Fruit fly (Drosophila melanogaster): Measurements from ENCODE around the gene Tak1.
A peak's percentile ranks its signal among the peaks of the same experiment; 100 is the strongest.

Gene Tak1

DNA sequence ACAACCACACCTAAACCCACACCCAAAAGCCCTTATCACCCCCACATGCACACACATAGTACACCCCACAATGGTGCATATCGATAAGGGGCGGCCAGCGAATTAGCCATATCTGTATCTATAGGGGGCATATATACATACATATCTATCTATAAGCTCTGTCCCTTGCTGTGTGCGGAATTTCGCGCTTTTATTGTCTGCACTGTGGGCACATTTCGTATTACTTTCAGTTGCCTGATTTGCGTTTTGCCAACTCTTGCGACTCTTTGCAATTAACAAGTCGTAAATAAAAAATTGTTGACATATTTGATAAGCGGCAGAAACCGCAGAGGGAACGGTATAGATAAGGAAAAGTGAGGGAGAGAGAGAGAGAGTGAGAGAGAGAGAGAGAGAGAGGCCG lies 43.3 kb downstream of the Tak1 start (continued):
- TF ChIP-seq CG18476 (GFP tag; optimal IDR thresholded peaks at IDR 0.05) (no peak), CG18262 (tag; optimal IDR thresholded peaks at IDR 0.05) (no peak), sens-2 (GFP tag; IDR thresholded peaks at IDR 0.05) (no peak), Oaz (GFP tag; IDR thresholded peaks at IDR 0.05) (no peak), crol (GFP tag; IDR thresholded peaks at IDR 0.05) (peak; percentile 38; the same call in 1 of the 2 replicates), Med (GFP tag) (peak; percentile 43), Trl (optimal IDR thresholded peaks at IDR 0.05) (peak in 1 of 2 experiments; percentile 60), Trl (GFP tag; optimal IDR thresholded peaks at IDR 0.05) (no peak), ase (GFP tag; IDR thresholded peaks at IDR 0.05) (0 out of 3 replicates have a peak, but pooled peaks have one; percentile 15), CG30403 (GFP tag; optimal IDR thresholded peaks at IDR 0.05) (no peak), Fer1 (GFP tag; optimal IDR thresholded peaks at IDR 0.05) (peak; percentile 29), Dll (GFP tag; IDR thresholded peaks at IDR 0.05; ENCODE audit: partially characterized antibody) (no peak), CrebB (tag; optimal IDR thresholded peaks at IDR 0.05) (no peak), CG8290 (GFP tag; optimal IDR thresholded peaks at IDR 0.05) (no peak), CG8290 (tag; optimal IDR thresholded peaks at IDR 0.05) (peak in 1 of 2 experiments; percentile 29), rib (GFP tag; IDR thresholded peaks at IDR 0.05) (peak; percentile 60; the same call in 1 of the 2 replicates), dati (GFP tag; IDR thresholded peaks at IDR 0.05) (no peak), CG30020 (tag; optimal IDR thresholded peaks at IDR 0.05) (no peak), CG12155 (GFP tag; optimal IDR thresholded peaks at IDR 0.05) (no peak), Vsx1 (GFP tag; optimal IDR thresholded peaks at IDR 0.05) (peak; percentile 26), BtbVII (GFP tag; optimal IDR thresholded peaks at IDR 0.05) (peak; percentile 38), CG3281 (GFP tag; optimal IDR thresholded peaks at IDR 0.05) (peak; percentile 5), HmgZ (tag; optimal IDR thresholded peaks at IDR 0.05) (peak; percentile 2), ham (GFP tag; IDR thresholded peaks at IDR 0.05) (no peak), twi (tag; optimal IDR thresholded peaks at IDR 0.05) (no peak), jing (GFP tag; optimal IDR thresholded peaks at IDR 0.05) (no peak), CG10543 (GFP tag; optimal IDR thresholded peaks at IDR 0.05) (peak; percentile 23), mirr (GFP tag; optimal IDR thresholded peaks at IDR 0.05) (peak; percentile 39), chinmo (GFP tag; IDR thresholded peaks at IDR 0.05; ENCODE audit: partially characterized antibody) (0 out of 4 replicates have a peak, but pooled peaks have one; percentile 69), Mrtf (GFP tag; IDR thresholded peaks at IDR 0.05) (no peak)

DNA sequence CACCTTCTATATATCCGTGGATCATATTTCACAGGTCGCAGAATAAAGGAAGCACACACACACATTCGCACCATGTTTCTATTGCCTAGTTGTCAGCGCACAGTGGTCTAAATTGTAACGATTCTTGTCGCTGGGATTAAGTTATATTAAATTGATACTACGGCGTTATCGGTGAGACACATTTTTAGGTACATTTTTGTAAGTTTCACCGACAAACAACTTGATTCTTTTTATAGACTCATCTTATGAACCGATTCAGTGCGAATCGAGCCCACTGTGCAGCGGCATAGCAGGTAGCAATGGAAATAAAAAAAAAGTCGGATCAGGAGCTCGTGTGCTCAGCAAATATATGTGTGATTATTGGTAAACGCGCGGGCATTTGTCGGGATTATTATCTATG lies 44.3 kb downstream of the Tak1 start:
- TF ChIP-seq CG14050 (GFP tag; IDR thresholded peaks at IDR 0.05) (peak; percentile 53), sob (GFP tag; IDR thresholded peaks at IDR 0.05) (peak; percentile 61), org-1 (GFP tag; optimal IDR thresholded peaks at IDR 0.05) (peak; percentile 70), CG17829 (tag; optimal IDR thresholded peaks at IDR 0.05) (no peak), danr (GFP tag; IDR thresholded peaks at IDR 0.05) (no peak), shn (GFP tag; optimal IDR thresholded peaks at IDR 0.05) (peak; percentile 62), bigmax (GFP tag; optimal IDR thresholded peaks at IDR 0.05) (no peak), Lim3 (GFP tag; IDR thresholded peaks at IDR 0.05) (no peak), cato (GFP tag; optimal IDR thresholded peaks at IDR 0.05; ENCODE audit: borderline replicate concordance) (no peak), CG2199 (GFP tag; IDR thresholded peaks at IDR 0.05) (peak; percentile 54; the same call in 1 of the 3 replicates), Hsf (GFP tag; optimal IDR thresholded peaks at IDR 0.05) (peak; percentile 76), Dref (GFP tag; IDR thresholded peaks at IDR 0.05) (no peak), GATAe (GFP tag; conservative IDR thresholded peaks at IDR 0.05) (no peak), BEAF-32 (GFP tag; optimal IDR thresholded peaks at IDR 0.05) (no peak), MBD-R2 (GFP tag; IDR thresholded peaks at IDR 0.05) (peak; percentile 31; the same call in 1 of the 2 replicates), nom (GFP tag; optimal IDR thresholded peaks at IDR 0.05) (no peak), Trl (optimal IDR thresholded peaks at IDR 0.05) (no peak), Trl (GFP tag; optimal IDR thresholded peaks at IDR 0.05) (peak; percentile 21), Nf-YA (GFP tag; IDR thresholded peaks at IDR 0.05) (0 out of 2 replicates have a peak, but pooled peaks have one; percentile 27), CTCF (GFP tag; optimal IDR thresholded peaks at IDR 0.05) (no peak), CG10431 (GFP tag; optimal IDR thresholded peaks at IDR 0.05) (no peak), Myb (GFP tag; optimal IDR thresholded peaks at IDR 0.05) (peak; percentile 49), kay (GFP tag; optimal IDR thresholded peaks at IDR 0.05) (peak; percentile 43), CG14667 (GFP tag; IDR thresholded peaks at IDR 0.05) (0 out of 2 replicates have a peak, but pooled peaks have one; percentile 10), CG6765 (GFP tag; optimal IDR thresholded peaks at IDR 0.05) (no peak), lbe (GFP tag; optimal IDR thresholded peaks at IDR 0.05) (no peak)
